Fruit fly (Drosophila melanogaster) whole organism: ENCODE measurements around the gene S-Lap3.

Experiments
- CG8478 ChIP-seq: fragments of >200 bp; optimal IDR thresholded peaks from 2 replicates; lab custom pipeline; 2018; ENCODE audit warnings: inconsistent platforms
- Dll ChIP-seq: fragments of >200 bp; optimal IDR thresholded peaks from 2 replicates; lab custom pipeline; 2017
- EcR ChIP-seq, 2 experiments: fragments of >200 bp; optimal IDR thresholded peaks; 2 replicates each; lab custom pipeline; 2017; ENCODE audit warnings: missing biosample characterization in 2 of 2, missing genetic modification characterization in 2 of 2, missing genetic modification reagents in 2 of 2
- pan ChIP-seq: fragments of >200 bp; optimal IDR thresholded peaks from 2 replicates; lab custom pipeline; 2017
- usp ChIP-seq: fragments of >200 bp; optimal IDR thresholded peaks from 2 replicates; lab custom pipeline; 2017; ENCODE audit warnings: missing biosample characterization, missing genetic modification characterization, mixed read lengths

dm6 chr3L:10463051-10463866 lies 1.7 kb upstream of the S-Lap3 start, which contains the start of the genes Gem3 and CG32061:
- TF ChIP-seq CG8478 (lab: Kevin White, UChicago) (no peak), pan (lab: Kevin White, UChicago) (no peak), Dll (no peak), EcR (GFP tag; optimal IDR thresholded peaks at IDR 0.05; lab: Kevin White, UChicago) (no peak), usp (GFP tag; lab: Kevin White, UChicago) (no peak)
